Worm (Caenorhabditis elegans) whole organism, L4 larva: ENCODE results near the gene C14B9.3.
A peak's percentile ranks its signal among the peaks of the same experiment; 100 is the strongest.

Experiments
- F44E2.7 ChIP-seq: fragments of 200-800 bp; sonication (Bioruptor generic); IDR thresholded peaks from 2 replicates; pipeline ENCODE4 v2.1.2; 2022; ENCODE audit warnings: missing genetic modification characterization, missing compliant biosample characterization
- T20F7.1 ChIP-seq: fragments of 200-800 bp; sonication (Bioruptor generic); optimal IDR thresholded peaks from 2 replicates; lab custom pipeline; 2018; ENCODE audit warnings: mild to moderate bottlenecking, missing genetic modification characterization, missing compliant biosample characterization
- T26A8.4 ChIP-seq: fragments of 200-800 bp; sonication (Bioruptor generic); IDR thresholded peaks from 2 replicates; pipeline ENCODE4 v1.3.6; 2022; ENCODE audit warnings: missing genetic modification characterization, missing compliant biosample characterization
- Y5F2A.4 ChIP-seq: fragments of 200-800 bp; sonication (Bioruptor generic); optimal IDR thresholded peaks from 2 replicates; lab custom pipeline; 2018; ENCODE audit warnings: mild to moderate bottlenecking, missing genetic modification characterization, missing compliant biosample characterization
- ZK337.2 ChIP-seq: fragments of 200-800 bp; sonication (Bioruptor generic); IDR thresholded peaks from 2 replicates; pipeline ENCODE4 v1.3.6; 2022; ENCODE audit warnings: missing genetic modification reagents, missing genetic modification characterization, missing compliant biosample characterization
- aha-1 ChIP-seq: fragments of 150-350 bp; peaks from one replicate; lab custom pipeline; 2014; ENCODE audit warnings: missing biosample characterization, missing genetic modification characterization
- ama-1 ChIP-seq: fragments of 150-350 bp; optimal IDR thresholded peaks from 2 replicates; lab custom pipeline; 2014; ENCODE audit warnings: inconsistent platforms, mixed read lengths
- ceh-44 ChIP-seq: fragments of 200-800 bp; sonication (Bioruptor generic); IDR thresholded peaks from 2 replicates; pipeline ENCODE4 v1.3.6; 2022; ENCODE audit warnings: missing genetic modification reagents, missing genetic modification characterization, missing compliant biosample characterization
- ceh-62 ChIP-seq: sonication (generic microtip); optimal IDR thresholded peaks from 2 replicates; lab custom pipeline; 2017; ENCODE audit warnings: missing biosample characterization, missing genetic modification characterization
- ceh-82 ChIP-seq: sonication (generic microtip); optimal IDR thresholded peaks from 2 replicates; lab custom pipeline; 2017; ENCODE audit warnings: missing biosample characterization, missing genetic modification characterization
- daf-16 ChIP-seq, 3 experiments: sonication (generic microtip); optimal IDR thresholded peaks; 2 replicates each; lab custom pipeline; 2016 to 2017; ENCODE audit warnings: missing genetic modification characterization in 3 of 3, missing genetic modification reagents in 3 of 3, mild to moderate bottlenecking in 2 of 3, missing compliant biosample characterization in 2 of 3, missing biosample characterization in 1 of 3, moderate library complexity in 1 of 3
- daf-19 ChIP-seq: fragments of 200-800 bp; sonication (Bioruptor generic); conservative IDR thresholded peaks from 2 replicates; pipeline ENCODE4 v1.3.6; 2022; ENCODE audit warnings: missing genetic modification characterization, missing compliant biosample characterization
- daf-8 ChIP-seq: fragments of 200-800 bp; sonication (Bioruptor generic); IDR thresholded peaks from 2 replicates; pipeline ENCODE4 v1.3.6; 2022; ENCODE audit warnings: missing genetic modification characterization, missing compliant biosample characterization
- dmd-8 ChIP-seq: fragments of 200-800 bp; sonication (Bioruptor generic); IDR thresholded peaks from 2 replicates; pipeline ENCODE4 v1.3.6; 2022; ENCODE audit warnings: missing genetic modification characterization, missing compliant biosample characterization
- duxl-1 ChIP-seq: sonication (generic microtip); optimal IDR thresholded peaks from 2 replicates; lab custom pipeline; 2016; ENCODE audit warnings: mild to moderate bottlenecking, missing genetic modification characterization, moderate library complexity, missing compliant biosample characterization; ENCODE audit not compliant: poor library complexity
- egl-27 ChIP-seq: sonication (generic microtip); optimal IDR thresholded peaks from 3 replicates; lab custom pipeline; 2017; ENCODE audit warnings: missing biosample characterization, missing genetic modification reagents, missing genetic modification characterization
- egl-43 ChIP-seq: fragments of 200-800 bp; sonication (Bioruptor generic); IDR thresholded peaks from 2 replicates; pipeline ENCODE4 v1.3.6; 2022; ENCODE audit warnings: missing genetic modification reagents, missing genetic modification characterization, missing compliant biosample characterization
- fkh-10 ChIP-seq: fragments of 150-350 bp; optimal IDR thresholded peaks from 2 replicates; lab custom pipeline; 2014; ENCODE audit warnings: missing biosample characterization, missing genetic modification reagents, missing genetic modification characterization
- gei-8 ChIP-seq: fragments of 200-800 bp; sonication (Bioruptor generic); optimal IDR thresholded peaks from 2 replicates; lab custom pipeline; 2018; ENCODE audit warnings: mild to moderate bottlenecking, missing genetic modification characterization, missing compliant biosample characterization
- hlh-11 ChIP-seq: fragments of 200-800 bp; sonication (Bioruptor generic); optimal IDR thresholded peaks from 2 replicates; lab custom pipeline; 2018; ENCODE audit warnings: mild to moderate bottlenecking, missing genetic modification characterization, missing compliant biosample characterization
- hlh-30 ChIP-seq: sonication (generic microtip); optimal IDR thresholded peaks from 2 replicates; lab custom pipeline; 2017; ENCODE audit warnings: antibody characterized with exemption, mild to moderate bottlenecking, missing genetic modification characterization, missing compliant biosample characterization; ENCODE audit not compliant: insufficient read depth
- jun-1 ChIP-seq: fragments of 150-350 bp; optimal IDR thresholded peaks from 2 replicates; lab custom pipeline; 2014; ENCODE audit warnings: missing biosample characterization, missing genetic modification reagents, missing genetic modification characterization
- lim-7 ChIP-seq: fragments of 200-800 bp; sonication (Bioruptor generic); IDR thresholded peaks from 2 replicates; pipeline ENCODE4 v1.3.6; 2022; ENCODE audit warnings: missing genetic modification characterization, missing compliant biosample characterization
- lin-1 ChIP-seq: fragments of 200-800 bp; sonication (Bioruptor generic); IDR thresholded peaks from 2 replicates; pipeline ENCODE4 v1.3.6; 2022; ENCODE audit warnings: missing genetic modification reagents, missing genetic modification characterization, missing compliant biosample characterization
- lin-13 ChIP-seq: fragments of 150-350 bp; optimal IDR thresholded peaks from 2 replicates; lab custom pipeline; 2014; ENCODE audit warnings: missing biosample characterization, missing genetic modification reagents, missing genetic modification characterization
- lin-38 ChIP-seq: fragments of 200-800 bp; sonication (Bioruptor generic); IDR thresholded peaks from 2 replicates; pipeline ENCODE4 v1.3.6; 2022; ENCODE audit warnings: missing genetic modification reagents, missing genetic modification characterization, missing compliant biosample characterization
- lir-3 ChIP-seq: sonication (generic microtip); optimal IDR thresholded peaks from 2 replicates; lab custom pipeline; 2016; ENCODE audit warnings: mild to moderate bottlenecking, missing genetic modification characterization, missing compliant biosample characterization
- lsy-2 ChIP-seq, 2 experiments: fragments of 150-350 bp in 1 of 2; sonication (generic microtip) in 1 of 2; optimal IDR thresholded peaks; 2 replicates each; lab custom pipeline; 2014 to 2017; ENCODE audit warnings: missing biosample characterization in 2 of 2, missing genetic modification characterization in 2 of 2
- madf-5 ChIP-seq, 2 experiments: fragments of 200-800 bp; sonication (Bioruptor generic); IDR thresholded peaks; 2 replicates each; pipeline ENCODE4 v1.3.6; 2022; ENCODE audit warnings: missing compliant biosample characterization in 2 of 2, missing genetic modification characterization in 2 of 2
- mes-2 ChIP-seq: sonication (generic microtip); optimal IDR thresholded peaks from 2 replicates; lab custom pipeline; 2016; ENCODE audit warnings: missing genotype, mild to moderate bottlenecking, missing genetic modification characterization, missing compliant biosample characterization; ENCODE audit not compliant: poor library complexity, severe bottlenecking
- nhr-10 ChIP-seq: fragments of 150-350 bp; optimal IDR thresholded peaks from 2 replicates; lab custom pipeline; 2014; ENCODE audit warnings: missing biosample characterization, missing genetic modification characterization
- nhr-25 ChIP-seq: sonication (generic microtip); optimal IDR thresholded peaks from 2 replicates; lab custom pipeline; 2017; ENCODE audit warnings: missing genetic modification characterization, mild to moderate bottlenecking, missing compliant biosample characterization, antibody characterized with exemption, moderate library complexity, borderline replicate concordance; ENCODE audit not compliant: insufficient read depth
- nhr-42 ChIP-seq: fragments of 200-800 bp; sonication (Bioruptor generic); IDR thresholded peaks from 2 replicates; pipeline ENCODE4 v1.3.6; 2022; ENCODE audit warnings: missing genetic modification characterization, missing compliant biosample characterization
- nhr-48 ChIP-seq: sonication (generic microtip); optimal IDR thresholded peaks from 2 replicates; lab custom pipeline; 2016; ENCODE audit warnings: mild to moderate bottlenecking, missing genetic modification characterization, missing compliant biosample characterization
- nhr-77 ChIP-seq: fragments of 150-350 bp; optimal IDR thresholded peaks from 2 replicates; lab custom pipeline; 2014; ENCODE audit warnings: missing biosample characterization, missing genetic modification characterization
- pha-4 ChIP-seq, 2 experiments: fragments of 150-350 bp in 1 of 2; fragments of 200-800 bp in 1 of 2; sonication (Bioruptor generic) in 1 of 2; IDR thresholded peaks in 1 of 2; optimal IDR thresholded peaks in 1 of 2; 2 replicates each; pipeline versions ENCODE4 v1.3.6 to Lab custom; 2014 to 2022; ENCODE audit warnings: missing genetic modification characterization in 2 of 2, missing genetic modification reagents in 2 of 2, missing biosample characterization in 1 of 2, missing compliant biosample characterization in 1 of 2
- pqm-1 ChIP-seq: sonication (generic microtip); optimal IDR thresholded peaks from 2 replicates; lab custom pipeline; 2017; ENCODE audit warnings: missing biosample characterization, missing genetic modification characterization
- set-16 ChIP-seq: fragments of 200-800 bp; sonication (Bioruptor generic); IDR thresholded peaks from 2 replicates; pipeline ENCODE4 v1.3.6; 2022; ENCODE audit warnings: missing genetic modification reagents, missing genetic modification characterization, missing compliant biosample characterization
- unc-39 ChIP-seq: sonication (generic microtip); optimal IDR thresholded peaks from 2 replicates; lab custom pipeline; 2017; ENCODE audit warnings: missing biosample characterization, missing genetic modification characterization
- unc-62 ChIP-seq, 3 experiments: fragments of 150-350 bp in 1 of 3; sonication (generic microtip); optimal IDR thresholded peaks in 2 of 3; peaks in 1 of 3; 1 replicate in 1 of 3; 2 replicates in 2 of 3; lab custom pipeline; 2014 to 2017; ENCODE audit warnings: missing biosample characterization in 3 of 3, missing genetic modification characterization in 3 of 3, missing genetic modification reagents in 3 of 3, missing genotype in 1 of 3
- vab-7 ChIP-seq: fragments of 200-800 bp; sonication (Bioruptor generic); IDR thresholded peaks from 2 replicates; pipeline ENCODE4 v1.3.6; 2022; ENCODE audit warnings: missing genetic modification reagents, missing genetic modification characterization, missing compliant biosample characterization
- zfp-3 ChIP-seq: fragments of 200-800 bp; sonication (Bioruptor generic); conservative IDR thresholded peaks from 2 replicates; pipeline ENCODE4 v1.3.6; 2022; ENCODE audit warnings: missing genetic modification reagents, missing genetic modification characterization, missing compliant biosample characterization
- zip-11 ChIP-seq: fragments of 200-800 bp; sonication (Bioruptor generic); IDR thresholded peaks from 2 replicates; pipeline ENCODE4 v1.3.6; 2022; ENCODE audit warnings: missing genetic modification characterization, missing compliant biosample characterization
- zip-2 ChIP-seq: fragments of 150-350 bp; optimal IDR thresholded peaks from 2 replicates; lab custom pipeline; 2014; ENCODE audit warnings: missing biosample characterization, missing genetic modification characterization
- ztf-7 ChIP-seq: fragments of 150-350 bp; optimal IDR thresholded peaks from 2 replicates; lab custom pipeline; 2014; ENCODE audit warnings: missing biosample characterization, missing genetic modification characterization

Gene C14B9.3

ce11 chrIII:8109459-8110057, 968 bp downstream of the C14B9.3 start (continued):
- peak; percentile 61 for TF ChIP-seq hlh-30 (tag; lab: Kevin White, UChicago)
- no peak for TF ChIP-seq ceh-82 (tag; lab: Kevin White, UChicago)
- peak; percentile 91 for TF ChIP-seq lim-7 (GFP tag; lab: Robert Waterston, UW)
- peak; percentile 69 for TF ChIP-seq lin-13 (GFP tag; lab: Kevin White, UChicago)
- TF ChIP-seq nhr-48 (tag; lab: Kevin White, UChicago) = peak; percentile 49
- peak; percentile 79 for TF ChIP-seq vab-7 (GFP tag; lab: Robert Waterston, UW)
- no peak for TF ChIP-seq unc-62 (GFP tag; optimal IDR thresholded peaks at IDR 0.05 in 1 of 2; lab: Kevin White, UChicago)
- no peak for TF ChIP-seq unc-62 (tag; optimal IDR thresholded peaks at IDR 0.05; lab: Kevin White, UChicago)
- no peak for TF ChIP-seq zip-2 (tag; lab: Kevin White, UChicago)
- TF ChIP-seq ztf-7 (tag; lab: Kevin White, UChicago) = peak; percentile 53
- no peak for TF ChIP-seq egl-27 (tag; lab: Kevin White, UChicago)
- peak; percentile 71 for TF ChIP-seq nhr-42 (GFP tag; lab: Robert Waterston, UW)
- TF ChIP-seq ceh-44 (GFP tag; lab: Robert Waterston, UW) = peak; percentile 83
- peak; percentile 49 for TF ChIP-seq lir-3 (tag; lab: Kevin White, UChicago)
- no peak for TF ChIP-seq jun-1 (tag; lab: Kevin White, UChicago)
- peak; percentile 97 for TF ChIP-seq gei-8 (GFP tag; lab: Kevin White, UChicago)
- no peak for TF ChIP-seq ceh-62 (tag; lab: Kevin White, UChicago)
- TF ChIP-seq ZK337.2 (GFP tag; lab: Robert Waterston, UW) = peak; percentile 71
- TF ChIP-seq daf-19 (GFP tag; lab: Robert Waterston, UW) = peak; percentile 42; the same call in 1 of the 2 replicates
- peak; percentile 79 for TF ChIP-seq lin-38
- TF ChIP-seq mes-2 = peak; percentile 86
- TF ChIP-seq nhr-77 = peak; percentile 62
- TF ChIP-seq egl-43 (GFP tag; lab: Robert Waterston, UW) = peak; percentile 96
- TF ChIP-seq lin-1 (GFP tag; lab: Robert Waterston, UW) = 0 out of 2 replicates have a peak, but pooled peaks have one; percentile 56
- peak; percentile 9 for TF ChIP-seq fkh-10
- no peak for TF ChIP-seq ama-1 (lab: Kevin White, UChicago)
- TF ChIP-seq hlh-11 (tag; lab: Kevin White, UChicago) = peak; percentile 50
- TF ChIP-seq zip-11 (GFP tag; lab: Robert Waterston, UW) = 0 out of 2 replicates have a peak, but pooled peaks have one; percentile 45
- TF ChIP-seq Y5F2A.4 (GFP tag; lab: Kevin White, UChicago) = no peak
- peak; percentile 26 for TF ChIP-seq T20F7.1 (GFP tag; lab: Kevin White, UChicago)
- peak; percentile 76 for TF ChIP-seq T26A8.4
- TF ChIP-seq pha-4 (GFP tag; IDR thresholded peaks at IDR 0.05; lab: Robert Waterston, UW) = peak; percentile 73; the same call in 1 of the 2 replicates
- no peak for TF ChIP-seq pha-4 (tag; optimal IDR thresholded peaks at IDR 0.05; lab: Kevin White, UChicago)

ce11 chrIII:8111347-8111746, 2.8 kb downstream of the C14B9.3 start:
- peak in 1 of 2 experiments; percentile 52 for TF ChIP-seq unc-62 (GFP tag; optimal IDR thresholded peaks at IDR 0.05 in 1 of 2; lab: Kevin White, UChicago)
- no peak for TF ChIP-seq unc-62 (tag; optimal IDR thresholded peaks at IDR 0.05; lab: Kevin White, UChicago)
- no peak for TF ChIP-seq lin-38
- no peak for TF ChIP-seq nhr-25 (tag; lab: Kevin White, UChicago)
- no peak for TF ChIP-seq nhr-10
- peak; percentile 63 for TF ChIP-seq aha-1 (tag; lab: Kevin White, UChicago)
- no peak for TF ChIP-seq daf-16 (GFP tag; optimal IDR thresholded peaks at IDR 0.05; lab: Kevin White, UChicago)
- no peak for TF ChIP-seq daf-16 (tag; optimal IDR thresholded peaks at IDR 0.05; lab: Kevin White, UChicago)

ce11 chrIII:8115877-8116276, 7.3 kb downstream of the C14B9.3 start:
- TF ChIP-seq lim-7 (GFP tag; lab: Robert Waterston, UW) (0 out of 2 replicates have a peak, but pooled peaks have one; percentile 36), dmd-8 (GFP tag; lab: Robert Waterston, UW) (no peak), daf-8 (no peak), nhr-42 (GFP tag; lab: Robert Waterston, UW) (no peak), lin-13 (GFP tag; lab: Kevin White, UChicago) (no peak), lsy-2 (tag; optimal IDR thresholded peaks at IDR 0.05; lab: Kevin White, UChicago) (no peak), duxl-1 (tag; lab: Kevin White, UChicago) (no peak), unc-39 (tag; lab: Kevin White, UChicago) (no peak), T20F7.1 (GFP tag; lab: Kevin White, UChicago) (no peak), set-16 (GFP tag; lab: Robert Waterston, UW) (peak; percentile 59), lin-38 (no peak), zfp-3 (GFP tag; lab: Robert Waterston, UW) (no peak), madf-5 (GFP tag; IDR thresholded peaks at IDR 0.05; lab: Robert Waterston, UW) (0 out of 4 replicates have a peak, but pooled peaks of 1 of the 2 experiments have one; percentile 27), F44E2.7 (no peak), pqm-1 (no peak)
